Fruit fly (Drosophila melanogaster) whole organism, embryonic: ENCODE measurements around the gene Atg14.
A peak's percentile ranks its signal among the peaks of the same experiment; 100 is the strongest.

Source experiments
- Antp ChIP-seq: fragments of 200-800 bp; sonication (Bioruptor generic); optimal IDR thresholded peaks from 3 replicates; lab custom pipeline; 2016; ENCODE audit warnings: missing biosample characterization, missing genetic modification characterization
- B-H1 ChIP-seq: fragments of 200-800 bp; sonication (Bioruptor generic); IDR thresholded peaks from 3 replicates; pipeline ENCODE4 v1.3.6; 2022; ENCODE audit warnings: missing biosample characterization, missing genetic modification characterization
- CG10462 ChIP-seq: fragments of 200-800 bp; sonication (Bioruptor generic); optimal IDR thresholded peaks from 2 replicates; lab custom pipeline; 2016; ENCODE audit warnings: missing biosample characterization, missing genetic modification characterization
- CG11696 ChIP-seq: fragments of 200-800 bp; sonication (Bioruptor generic); IDR thresholded peaks from 2 replicates; pipeline ENCODE4 v1.3.6; 2022; ENCODE audit warnings: missing biosample characterization, missing genetic modification characterization
- CG11723 ChIP-seq: fragments of 200-800 bp; sonication (Bioruptor generic); optimal IDR thresholded peaks from 2 replicates; lab custom pipeline; 2017; ENCODE audit warnings: missing biosample characterization, mild to moderate bottlenecking, missing genetic modification characterization
- CG12155 ChIP-seq: fragments of 200-800 bp; sonication (Bioruptor generic); optimal IDR thresholded peaks from 3 replicates; lab custom pipeline; 2016; ENCODE audit warnings: missing biosample characterization, missing genetic modification characterization
- CG13775 ChIP-seq: fragments of 200-800 bp; sonication (Bioruptor generic); optimal IDR thresholded peaks from 3 replicates; lab custom pipeline; 2017; ENCODE audit warnings: missing biosample characterization, mild to moderate bottlenecking, missing genetic modification characterization
- CG14441 ChIP-seq: fragments of 200-800 bp; sonication (Bioruptor generic); IDR thresholded peaks from 2 replicates; pipeline ENCODE4 v1.3.6; 2022; ENCODE audit warnings: missing biosample characterization, missing genetic modification characterization
- CG15011 ChIP-seq: fragments of 200-800 bp; sonication (Bioruptor generic); optimal IDR thresholded peaks from 3 replicates; lab custom pipeline; 2018; ENCODE audit warnings: missing biosample characterization, mild to moderate bottlenecking, missing genetic modification characterization
- CG15601 ChIP-seq: fragments of 200-800 bp; sonication (Bioruptor generic); optimal IDR thresholded peaks from 3 replicates; lab custom pipeline; 2019; ENCODE audit warnings: missing biosample characterization, mild to moderate bottlenecking, missing genetic modification characterization, moderate library complexity
- CG17802 ChIP-seq: fragments of 200-800 bp; sonication (Bioruptor generic); optimal IDR thresholded peaks from 2 replicates; lab custom pipeline; 2018; ENCODE audit warnings: missing biosample characterization, mild to moderate bottlenecking, missing genetic modification characterization, moderate library complexity
- CG1832 ChIP-seq: fragments of 200-800 bp; sonication (Bioruptor generic); optimal IDR thresholded peaks from 2 replicates; lab custom pipeline; 2017; ENCODE audit warnings: missing biosample characterization, mild to moderate bottlenecking, missing genetic modification characterization, inconsistent platforms
- CG31224 ChIP-seq: fragments of 200-800 bp; sonication (Bioruptor generic); IDR thresholded peaks from 2 replicates; pipeline ENCODE4 v1.3.6; 2022; ENCODE audit warnings: missing biosample characterization, missing genetic modification characterization
- CG32532 ChIP-seq: fragments of 200-800 bp; sonication (Bioruptor generic); IDR thresholded peaks from 2 replicates; pipeline ENCODE4 v1.3.6; 2022; ENCODE audit warnings: missing biosample characterization, missing genetic modification characterization
- CG32772 ChIP-seq: fragments of 200-800 bp; sonication (Bioruptor generic); IDR thresholded peaks from 2 replicates; pipeline ENCODE4 v1.3.6; 2022; ENCODE audit warnings: missing biosample characterization, missing genetic modification characterization
- CG4404 ChIP-seq: fragments of 200-800 bp; sonication (Bioruptor generic); IDR thresholded peaks from 2 replicates; pipeline ENCODE4 v1.3.6; 2022; ENCODE audit warnings: missing biosample characterization, missing genetic modification characterization
- CG4707 ChIP-seq: fragments of 200-800 bp; sonication (Bioruptor generic); optimal IDR thresholded peaks from 2 replicates; lab custom pipeline; 2018; ENCODE audit warnings: missing biosample characterization, mild to moderate bottlenecking, missing genetic modification characterization, moderate library complexity
- CG6175 ChIP-seq: fragments of 200-800 bp; sonication (Bioruptor generic); IDR thresholded peaks from 3 replicates; pipeline ENCODE4 v1.3.6; 2022; ENCODE audit warnings: missing biosample characterization, missing genetic modification characterization
- CG6254 ChIP-seq: fragments of 200-800 bp; sonication (Bioruptor generic); optimal IDR thresholded peaks from 3 replicates; lab custom pipeline; 2017; ENCODE audit warnings: mild to moderate bottlenecking, missing biosample characterization, missing genetic modification reagents, missing genetic modification characterization
- CG8089 ChIP-seq: fragments of 200-800 bp; sonication (Bioruptor generic); optimal IDR thresholded peaks from 3 replicates; lab custom pipeline; 2016; ENCODE audit warnings: missing biosample characterization, missing genetic modification characterization
- CG9876 ChIP-seq: fragments of 200-800 bp; sonication (Bioruptor generic); optimal IDR thresholded peaks from 2 replicates; lab custom pipeline; 2016; ENCODE audit warnings: missing biosample characterization, missing genetic modification characterization
- D19A ChIP-seq: fragments of 200-800 bp; optimal IDR thresholded peaks from 3 replicates; lab custom pipeline; 2019; ENCODE audit warnings: missing biosample characterization, mild to moderate bottlenecking, missing genetic modification characterization, moderate library complexity
- Dip2 ChIP-seq: fragments of 200-800 bp; sonication (Bioruptor generic); IDR thresholded peaks from 2 replicates; pipeline ENCODE4 v1.3.6; 2022; ENCODE audit warnings: missing biosample characterization, missing genetic modification characterization
- Fer1 ChIP-seq: fragments of 200-800 bp; sonication (Bioruptor generic); optimal IDR thresholded peaks from 2 replicates; lab custom pipeline; 2017; ENCODE audit warnings: missing biosample characterization, mild to moderate bottlenecking, missing genetic modification characterization
- HLH4C ChIP-seq: fragments of 200-800 bp; sonication (Bioruptor generic); IDR thresholded peaks from 3 replicates; pipeline ENCODE4 v1.3.6; 2022; ENCODE audit warnings: missing biosample characterization, missing genetic modification characterization; ENCODE audit not compliant: partially characterized antibody
- Kr ChIP-seq: fragments of 200-800 bp; sonication (Bioruptor generic); optimal IDR thresholded peaks from 2 replicates; lab custom pipeline; 2017; ENCODE audit warnings: missing biosample characterization, mild to moderate bottlenecking, missing genetic modification characterization
- Lpt ChIP-seq: fragments of >200 bp; optimal IDR thresholded peaks from 2 replicates; lab custom pipeline; 2018; ENCODE audit warnings: missing biosample characterization, missing genetic modification characterization
- Oaz ChIP-seq: fragments of 200-800 bp; sonication (Bioruptor generic); IDR thresholded peaks from 2 replicates; pipeline ENCODE4 v1.3.6; 2022; ENCODE audit warnings: missing biosample characterization, missing genetic modification characterization
- PHDP ChIP-seq: fragments of 200-800 bp; sonication (Bioruptor generic); optimal IDR thresholded peaks from 3 replicates; lab custom pipeline; 2018; ENCODE audit warnings: missing biosample characterization, mild to moderate bottlenecking, missing genetic modification characterization, moderate library complexity
- Ptx1 ChIP-seq: fragments of 200-800 bp; sonication (Bioruptor generic); IDR thresholded peaks from 2 replicates; pipeline ENCODE4 v1.3.6; 2022; ENCODE audit warnings: missing biosample characterization, missing genetic modification characterization
- Vsx1 ChIP-seq: fragments of 200-800 bp; sonication (Bioruptor generic); optimal IDR thresholded peaks from 2 replicates; lab custom pipeline; 2017; ENCODE audit warnings: missing biosample characterization, mild to moderate bottlenecking, missing genetic modification characterization, missing genetic modification reagents
- Xbp1 ChIP-seq: fragments of 200-800 bp; sonication (Bioruptor generic); optimal IDR thresholded peaks from 3 replicates; lab custom pipeline; 2016; ENCODE audit warnings: missing biosample characterization, mild to moderate bottlenecking, missing genetic modification characterization
- ac ChIP-seq: fragments of 200-800 bp; sonication (Bioruptor generic); optimal IDR thresholded peaks from 3 replicates; lab custom pipeline; 2017; ENCODE audit warnings: missing biosample characterization, mild to moderate bottlenecking, missing genetic modification characterization
- ato ChIP-seq: fragments of 200-800 bp; sonication (Bioruptor generic); IDR thresholded peaks from 2 replicates; pipeline ENCODE4 v1.3.6; 2022; ENCODE audit warnings: missing biosample characterization, missing genetic modification characterization; ENCODE audit not compliant: partially characterized antibody
- br ChIP-seq: fragments of >200 bp; optimal IDR thresholded peaks from 2 replicates; lab custom pipeline; 2017
- bsh ChIP-seq, 2 experiments: fragments of 200-800 bp; sonication (Bioruptor generic); optimal IDR thresholded peaks; 2 replicates each; lab custom pipeline; 2017 to 2018; ENCODE audit warnings: mild to moderate bottlenecking in 2 of 2, missing biosample characterization in 2 of 2, missing genetic modification characterization in 2 of 2, moderate library complexity in 1 of 2
- chif ChIP-seq, 2 experiments: fragments of 200-800 bp; sonication (Bioruptor generic); optimal IDR thresholded peaks; 3 replicates each; lab custom pipeline; 2016; ENCODE audit warnings: missing biosample characterization in 2 of 2, missing genetic modification characterization in 2 of 2
- corto ChIP-seq: fragments of 200-800 bp; sonication (Bioruptor generic); optimal IDR thresholded peaks from 2 replicates; lab custom pipeline; 2016; ENCODE audit warnings: missing biosample characterization, mild to moderate bottlenecking, missing genetic modification characterization, moderate library complexity
- da ChIP-seq: fragments of 200-800 bp; sonication (Bioruptor generic); optimal IDR thresholded peaks from 2 replicates; lab custom pipeline; 2016; ENCODE audit warnings: missing biosample characterization, missing genetic modification characterization
- fd3F ChIP-seq: fragments of 200-800 bp; sonication (Bioruptor generic); optimal IDR thresholded peaks from 2 replicates; lab custom pipeline; 2018; ENCODE audit warnings: missing biosample characterization, mild to moderate bottlenecking, missing genetic modification characterization, moderate library complexity
- fru ChIP-seq: fragments of >200 bp; optimal IDR thresholded peaks from 2 replicates; lab custom pipeline; 2017
- gem ChIP-seq: fragments of 200-800 bp; sonication (Bioruptor generic); optimal IDR thresholded peaks from 2 replicates; lab custom pipeline; 2019; ENCODE audit warnings: missing biosample characterization, mild to moderate bottlenecking, missing genetic modification characterization, moderate library complexity
- grn ChIP-seq: fragments of 200-800 bp; sonication (Bioruptor generic); optimal IDR thresholded peaks from 3 replicates; lab custom pipeline; 2017; ENCODE audit warnings: missing biosample characterization, missing genetic modification characterization
- hth ChIP-seq: fragments of >200 bp; optimal IDR thresholded peaks from 2 replicates; lab custom pipeline; 2017; ENCODE audit warnings: inconsistent platforms
- klu ChIP-seq: fragments of 200-800 bp; sonication (Bioruptor generic); IDR thresholded peaks from 2 replicates; pipeline ENCODE4 v1.3.6; 2022; ENCODE audit warnings: missing biosample characterization, missing genetic modification characterization
- onecut ChIP-seq: fragments of 200-800 bp; sonication (Bioruptor generic); IDR thresholded peaks from 2 replicates; pipeline ENCODE4 v1.3.6; 2022; ENCODE audit warnings: missing biosample characterization, missing genetic modification characterization
- prd ChIP-seq, 3 experiments: fragments of >200 bp in 2 of 3; fragments of 200-800 bp in 1 of 3; sonication (Bioruptor generic) in 1 of 3; optimal IDR thresholded peaks in 2 of 3; IDR thresholded peaks in 1 of 3; 2 replicates in 2 of 3; 3 replicates in 1 of 3; pipeline versions ENCODE4 v1.3.6 to Lab custom; 2017 to 2022; ENCODE audit warnings: missing biosample characterization in 1 of 3, missing genetic modification characterization in 1 of 3
- sens ChIP-seq: fragments of 200-800 bp; sonication (Bioruptor generic); peaks from one replicate; lab custom pipeline; 2016; ENCODE audit warnings: missing biosample characterization, missing genetic modification characterization
- sima ChIP-seq: fragments of 200-800 bp; sonication (Bioruptor generic); optimal IDR thresholded peaks from 2 replicates; lab custom pipeline; 2016; ENCODE audit warnings: missing biosample characterization, missing genetic modification characterization
- sug ChIP-seq: fragments of 200-800 bp; optimal IDR thresholded peaks from 2 replicates; lab custom pipeline; 2019; ENCODE audit warnings: missing biosample characterization, mild to moderate bottlenecking, missing genetic modification characterization, moderate library complexity
- trh ChIP-seq: fragments of 200-800 bp; sonication (Bioruptor generic); optimal IDR thresholded peaks from 2 replicates; lab custom pipeline; 2016; ENCODE audit warnings: missing biosample characterization, missing genetic modification characterization
- wdn ChIP-seq: fragments of 200-800 bp; sonication (Bioruptor generic); IDR thresholded peaks from 2 replicates; pipeline ENCODE4 v1.3.6; 2022; ENCODE audit warnings: missing biosample characterization, missing genetic modification characterization

Gene Atg14

dm6 chr3R:29074001-29074609 lies 42.1 kb upstream of the Atg14 start (continued):
- TF ChIP-seq HLH4C (GFP tag; lab: Robert Waterston, UW) (no peak), CG9876 (no peak), ac (no peak), CG31224 (GFP tag; lab: Robert Waterston, UW) (no peak), CG14441 (GFP tag; lab: Robert Waterston, UW) (no peak), onecut (no peak), Antp (GFP tag; lab: Kevin White, UChicago) (no peak), CG4707 (GFP tag; lab: Kevin White, UChicago) (no peak), fru (lab: Kevin White, UChicago) (no peak), CG12155 (peak; percentile 30), Kr (peak; percentile 70), PHDP (peak; percentile 14), CG17802 (tag; lab: Kevin White, UChicago) (no peak), grn (GFP tag; lab: Kevin White, UChicago) (peak; percentile 90), CG15011 (no peak), Lpt (GFP tag; lab: Kevin White, UChicago) (no peak), fd3F (GFP tag; lab: Kevin White, UChicago) (no peak), Fer1 (peak; percentile 30), br (no peak), sens (peak; percentile 31), Oaz (no peak), CG13775 (GFP tag; lab: Kevin White, UChicago) (no peak), CG11723 (no peak), CG32532 (GFP tag; lab: Robert Waterston, UW) (no peak; the same call in 1 of the 2 replicates), ato (no peak), CG1832 (peak; percentile 37), gem (no peak), CG32772 (GFP tag; lab: Robert Waterston, UW) (no peak), D19A (tag; lab: Kevin White, UChicago) (peak; percentile 64), CG6254 (GFP tag; lab: Kevin White, UChicago) (no peak), sima (GFP tag; lab: Kevin White, UChicago) (no peak), CG6175 (GFP tag; lab: Robert Waterston, UW) (no peak), trh (GFP tag; lab: Kevin White, UChicago) (no peak), CG10462 (GFP tag; lab: Kevin White, UChicago) (no peak), Vsx1 (GFP tag; lab: Kevin White, UChicago) (peak; percentile 13), hth (lab: Kevin White, UChicago) (no peak), Xbp1 (GFP tag; lab: Kevin White, UChicago) (no peak), Dip2 (GFP tag; lab: Robert Waterston, UW) (no peak), Ptx1 (GFP tag; lab: Robert Waterston, UW) (no peak), da (GFP tag; lab: Kevin White, UChicago) (no peak), corto (GFP tag; lab: Kevin White, UChicago) (no peak), prd (optimal IDR thresholded peaks at IDR 0.05; lab: Kevin White, UChicago) (no peak), prd (GFP tag; IDR thresholded peaks at IDR 0.05; lab: Robert Waterston, UW) (no peak), CG11696 (GFP tag; lab: Robert Waterston, UW) (no peak), klu (GFP tag; lab: Robert Waterston, UW) (no peak), wdn (GFP tag; lab: Robert Waterston, UW) (no peak), sug (tag; lab: Kevin White, UChicago) (peak; percentile 77), CG4404 (no peak), bsh (GFP tag; optimal IDR thresholded peaks at IDR 0.05; lab: Kevin White, UChicago) (peak in 1 of 2 experiments; percentile 10), CG15601 (tag; lab: Kevin White, UChicago) (peak; percentile 5), B-H1 (GFP tag; lab: Robert Waterston, UW) (no peak), CG8089 (GFP tag; lab: Kevin White, UChicago) (no peak), chif (GFP tag; optimal IDR thresholded peaks at IDR 0.05; lab: Kevin White, UChicago) (no peak)
